Worm (Caenorhabditis elegans) whole organism, late embryonic: ENCODE results near the gene ZK430.5.

Experiments used
- T23F11.4 ChIP-seq: fragments of 200-800 bp; sonication (Bioruptor generic); optimal IDR thresholded peaks from 2 replicates; lab custom pipeline; 2018; ENCODE audit warnings: mild to moderate bottlenecking, missing genetic modification characterization, missing compliant biosample characterization
- ceh-14 ChIP-seq: sonication (generic microtip); optimal IDR thresholded peaks from 2 replicates; lab custom pipeline; 2016; ENCODE audit warnings: missing genotype, missing genetic modification characterization, missing compliant biosample characterization
- ceh-45 ChIP-seq: fragments of 200-800 bp; sonication (Bioruptor generic); IDR thresholded peaks from 2 replicates; pipeline ENCODE4 v1.3.6; 2022; ENCODE audit warnings: missing genetic modification reagents, missing genetic modification characterization, missing compliant biosample characterization
- ceh-6 ChIP-seq: fragments of 200-800 bp; sonication (Bioruptor generic); optimal IDR thresholded peaks from 2 replicates; lab custom pipeline; 2018; ENCODE audit warnings: mild to moderate bottlenecking, missing genetic modification characterization, missing compliant biosample characterization
- fkh-10 ChIP-seq: fragments of 150-350 bp; optimal IDR thresholded peaks from 2 replicates; lab custom pipeline; 2014; ENCODE audit warnings: missing biosample characterization, missing genetic modification reagents, missing genetic modification characterization
- pat-9 ChIP-seq: fragments of 200-800 bp; sonication (Bioruptor generic); optimal IDR thresholded peaks from 2 replicates; lab custom pipeline; 2018; ENCODE audit warnings: mild to moderate bottlenecking, missing genetic modification characterization, moderate library complexity, missing compliant biosample characterization
- pha-4 ChIP-seq: fragments of 150-350 bp; optimal IDR thresholded peaks from 2 replicates; lab custom pipeline; 2018; ENCODE audit warnings: missing biosample characterization, missing genetic modification reagents, missing genetic modification characterization
- unc-55 ChIP-seq: sonication (generic microtip); optimal IDR thresholded peaks from 2 replicates; lab custom pipeline; 2017; ENCODE audit warnings: missing biosample characterization, missing genetic modification reagents, missing genetic modification characterization

DNA sequence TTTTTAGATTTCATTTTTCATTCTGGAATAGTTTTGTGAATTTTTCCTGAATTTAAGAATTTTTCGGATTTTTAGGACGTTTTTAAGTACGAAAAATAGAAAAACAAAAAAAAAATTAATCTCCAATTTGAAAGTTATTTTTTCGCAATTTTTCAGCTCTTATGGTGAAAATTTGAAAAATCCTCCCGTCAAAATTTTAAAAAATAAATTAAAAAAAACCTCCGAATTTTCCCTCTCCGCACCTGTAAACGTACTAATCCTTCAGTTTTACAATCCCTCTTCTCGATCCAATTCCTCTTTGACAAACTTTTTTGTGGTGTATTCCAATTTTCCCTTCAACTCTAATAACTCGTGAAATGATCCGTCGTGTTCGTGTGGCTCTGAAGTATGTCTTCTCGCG, 27.3 kb upstream of the ZK430.5 start, which contains the start of gene B0286.1:
- TF ChIP-seq pat-9 (tag; lab: Kevin White, UChicago) (no peak), T23F11.4 (GFP tag; lab: Kevin White, UChicago) (no peak), unc-55 (GFP tag; lab: Kevin White, UChicago) (no peak), fkh-10 (GFP tag; lab: Kevin White, UChicago) (no peak), pha-4 (tag; lab: Kevin White, UChicago) (no peak), ceh-45 (GFP tag; lab: Robert Waterston, UW) (no peak), ceh-14 (no peak), ceh-6 (GFP tag; lab: Kevin White, UChicago) (no peak)
